Worm (Caenorhabditis elegans) whole organism, mixed stage, embryonic: ENCODE measurements around the gene C25G4.3.

Experiments
- mep-1 ChIP-seq: fragments of 150-350 bp; optimal IDR thresholded peaks from 2 replicates; lab custom pipeline; 2017; ENCODE audit warnings: missing biosample characterization, missing genetic modification reagents, missing genetic modification characterization, inconsistent platforms
- nhr-28 ChIP-seq: fragments of 150-350 bp; optimal IDR thresholded peaks from 2 replicates; lab custom pipeline; 2014; ENCODE audit warnings: missing biosample characterization, missing genetic modification characterization

DNA sequence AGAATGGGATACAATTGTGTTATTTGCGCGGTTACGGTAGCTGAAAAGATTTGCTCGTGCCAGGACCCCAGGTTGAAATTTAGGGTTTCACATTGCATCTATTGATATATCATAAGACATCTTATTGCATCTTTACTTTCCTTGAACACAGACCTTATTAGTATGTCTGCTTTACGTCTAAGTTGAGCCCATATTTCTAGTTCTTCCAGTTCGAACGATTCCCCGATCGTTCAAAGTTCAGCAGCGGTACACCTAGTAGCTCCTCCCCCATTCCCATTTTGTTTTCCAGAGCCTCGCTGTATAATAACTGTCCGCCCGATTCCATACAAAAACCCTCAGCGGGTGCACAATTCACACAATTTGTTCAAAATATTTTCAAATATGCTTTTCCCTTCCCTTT lies 4.0 kb downstream of the C25G4.3 start, which contains the start of gene C25G4.17:
- TF ChIP-seq mep-1 (tag; lab: Kevin White, UChicago) (no peak), nhr-28 (no peak)
